Worm (Caenorhabditis elegans): ENCODE measurements around the gene elt-3.
"Not testable (repeated sequence)": the region's sequence is repeated elsewhere in the genome, so short reads cannot be mapped to it uniquely, and the experiment has no call there.

Gene elt-3

ce11 chrX:13974448-13975071 is 39.9 kb downstream of the elt-3 start:
- TF ChIP-seq ztf-23 (GFP tag; IDR thresholded peaks at IDR 0.05) = no peak

ce11 chrX:13975314-13975713 is 40.6 kb downstream of the elt-3 start, which contains the start of gene F48F7.5:
Gene F48F7.5 (plus strand): TSS chrX:13975653.
- TF ChIP-seq ztf-29 (GFP tag; IDR thresholded peaks at IDR 0.05) = no peak
- no peak for TF ChIP-seq cog-1 (tag; optimal IDR thresholded peaks at IDR 0.05)
- no peak for TF ChIP-seq ztf-23 (GFP tag; IDR thresholded peaks at IDR 0.05)
- no peak for TF ChIP-seq flt-1 (GFP tag; IDR thresholded peaks at IDR 0.05)
- no peak for TF ChIP-seq klf-2 (GFP tag; conservative IDR thresholded peaks at IDR 0.05)
- no peak for TF ChIP-seq ref-1 (GFP tag; conservative IDR thresholded peaks at IDR 0.05)
- TF ChIP-seq med-1 (GFP tag; optimal IDR thresholded peaks at IDR 0.05; ENCODE audit: insufficient read depth) = no peak
- TF ChIP-seq T22C8.4 (GFP tag; IDR thresholded peaks at IDR 0.05) = no peak
- no peak for TF ChIP-seq tab-1 (GFP tag; IDR thresholded peaks at IDR 0.05)

- TF ChIP-seq cog-1 (tag; optimal IDR thresholded peaks at IDR 0.05) (no peak), ref-1 (GFP tag; conservative IDR thresholded peaks at IDR 0.05) (no peak), flt-1 (GFP tag; IDR thresholded peaks at IDR 0.05) (peak; percentile 76; the same call in 1 of the 2 replicates), klf-2 (GFP tag; conservative IDR thresholded peaks at IDR 0.05) (no peak), ztf-29 (GFP tag; IDR thresholded peaks at IDR 0.05) (no peak), tab-1 (GFP tag; IDR thresholded peaks at IDR 0.05) (0 out of 2 replicates have a peak, but pooled peaks have one; percentile 37), T22C8.4 (GFP tag; IDR thresholded peaks at IDR 0.05) (peak; percentile 69), med-1 (GFP tag; optimal IDR thresholded peaks at IDR 0.05; ENCODE audit: insufficient read depth) (no peak), ztf-23 (GFP tag; IDR thresholded peaks at IDR 0.05) (no peak)
Measured at ce11 chrX:13977439-13978118, 42.9 kb downstream of the elt-3 start, which contains the start of gene F48F7.6. Gene F48F7.6 (plus strand): TSS chrX:13977829.

- TF ChIP-seq klf-2 (GFP tag; conservative IDR thresholded peaks at IDR 0.05); ref-1 (GFP tag; conservative IDR thresholded peaks at IDR 0.05); cog-1 (tag; optimal IDR thresholded peaks at IDR 0.05): not testable (repeated sequence)
Measured at ce11 chrX:13980417-13980816, 45.7 kb downstream of the elt-3 start, which contains the start of gene arrd-24. Gene arrd-24 (minus strand): TSS chrX:13980517.

DNA sequence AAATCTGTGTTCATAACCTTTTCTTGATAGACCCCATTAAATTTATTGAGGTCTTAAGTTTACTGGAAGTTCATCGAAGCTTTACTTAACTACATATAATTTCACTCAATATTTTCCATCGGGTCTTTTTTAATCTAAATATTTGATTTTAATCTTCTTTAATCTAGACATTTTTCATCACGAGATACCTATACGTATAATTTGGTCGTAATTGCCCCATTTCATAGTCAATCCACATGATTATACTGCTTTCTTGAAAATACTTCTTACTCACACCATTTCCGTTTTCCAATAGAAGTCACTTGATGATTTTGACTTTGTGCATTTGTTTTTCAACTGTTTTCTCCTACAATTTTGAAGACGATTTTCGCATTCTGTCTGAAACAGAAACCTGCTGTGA is 51.6 kb downstream of the elt-3 start, which contains the start of gene irld-24:
Gene irld-24, plus strand, starts transcription at position 301 of the 400 bp plus-strand sequence.
- TF ChIP-seq ref-1 (GFP tag; conservative IDR thresholded peaks at IDR 0.05) = no peak
- TF ChIP-seq T22C8.4 (GFP tag; IDR thresholded peaks at IDR 0.05) = no peak
- TF ChIP-seq klf-2 (GFP tag; conservative IDR thresholded peaks at IDR 0.05) = no peak
- TF ChIP-seq ztf-29 (GFP tag; IDR thresholded peaks at IDR 0.05) = no peak
- TF ChIP-seq med-1 (GFP tag; optimal IDR thresholded peaks at IDR 0.05; ENCODE audit: insufficient read depth) = no peak
- no peak for TF ChIP-seq tab-1 (GFP tag; IDR thresholded peaks at IDR 0.05)
- TF ChIP-seq cog-1 (tag; optimal IDR thresholded peaks at IDR 0.05) = no peak
- TF ChIP-seq flt-1 (GFP tag; IDR thresholded peaks at IDR 0.05) = no peak
- TF ChIP-seq ztf-23 (GFP tag; IDR thresholded peaks at IDR 0.05) = no peak

DNA sequence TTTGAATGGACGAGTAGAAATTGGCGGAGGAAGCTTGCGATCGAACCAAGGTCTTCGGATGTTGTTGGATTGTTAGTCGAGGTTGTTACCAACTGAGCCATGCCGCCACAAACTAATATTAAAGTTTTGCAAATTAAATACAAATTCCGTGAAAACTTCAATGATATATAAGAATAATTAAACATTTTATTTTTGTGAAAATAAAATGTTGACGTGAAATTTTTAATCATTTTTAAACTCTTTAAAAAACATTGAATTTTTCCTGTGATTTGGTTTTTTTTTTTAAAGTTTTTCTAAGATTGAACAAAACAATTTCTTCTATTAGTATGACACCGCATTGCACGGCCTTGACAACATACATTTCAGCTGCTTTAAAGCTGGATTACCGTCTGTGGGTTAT is 56.0 kb downstream of the elt-3 start, which contains the start of gene C31E10.11:
Gene C31E10.11, minus strand, starts transcription at position 101 of the 400 bp plus-strand sequence.
- no peak for TF ChIP-seq flt-1 (GFP tag; IDR thresholded peaks at IDR 0.05)
- no peak for TF ChIP-seq ref-1 (GFP tag; conservative IDR thresholded peaks at IDR 0.05)
- TF ChIP-seq cog-1 (tag; optimal IDR thresholded peaks at IDR 0.05) = no peak
- TF ChIP-seq ztf-29 (GFP tag; IDR thresholded peaks at IDR 0.05) = no peak
